Fruit fly (Drosophila melanogaster) whole organism, embryonic: ENCODE results near the gene Ccp84Aa.

ENCODE experiments used
- Blimp-1 ChIP-seq: fragments of 200-800 bp; sonication (Bioruptor generic); optimal IDR thresholded peaks from 3 replicates; lab custom pipeline; 2018; ENCODE audit warnings: missing biosample characterization, missing genetic modification characterization, mild to moderate bottlenecking, moderate library complexity, missing genetic modification reagents
- CG1024 ChIP-seq: fragments of 200-800 bp; sonication (Bioruptor generic); IDR thresholded peaks from 2 replicates; pipeline ENCODE4 v1.3.6; 2022; ENCODE audit warnings: missing biosample characterization, missing genetic modification characterization
- CG10431 ChIP-seq: fragments of 200-800 bp; sonication (Bioruptor generic); optimal IDR thresholded peaks from 3 replicates; lab custom pipeline; 2018; ENCODE audit warnings: missing biosample characterization, mild to moderate bottlenecking, missing genetic modification characterization
- CG10959 ChIP-seq: fragments of 200-800 bp; sonication (Bioruptor generic); IDR thresholded peaks from 2 replicates; pipeline ENCODE4 v1.3.6; 2022; ENCODE audit warnings: missing biosample characterization, missing genetic modification characterization
- CG11456 ChIP-seq: fragments of 200-800 bp; sonication (Bioruptor generic); IDR thresholded peaks from 3 replicates; pipeline ENCODE4 v1.3.6; 2022; ENCODE audit warnings: missing biosample characterization, missing genetic modification characterization
- CG11560 ChIP-seq: fragments of 200-800 bp; sonication (Bioruptor generic); IDR thresholded peaks from 3 replicates; pipeline ENCODE4 v1.3.6; 2022; ENCODE audit warnings: missing biosample characterization, missing genetic modification characterization
- CG14667 ChIP-seq: fragments of 200-800 bp; sonication (Bioruptor generic); IDR thresholded peaks from 2 replicates; pipeline ENCODE4 v1.3.6; 2022; ENCODE audit warnings: missing biosample characterization, missing genetic modification characterization
- CG14710 ChIP-seq: fragments of 200-800 bp; sonication (Bioruptor generic); optimal IDR thresholded peaks from 3 replicates; lab custom pipeline; 2019; ENCODE audit warnings: missing biosample characterization, mild to moderate bottlenecking, missing genetic modification characterization, moderate library complexity
- CG17829 ChIP-seq: fragments of 200-800 bp; optimal IDR thresholded peaks from 2 replicates; lab custom pipeline; 2019; ENCODE audit warnings: missing biosample characterization, mild to moderate bottlenecking, missing genetic modification characterization, moderate library complexity
- CG2875 ChIP-seq: fragments of 200-800 bp; sonication (Bioruptor generic); optimal IDR thresholded peaks from 2 replicates; lab custom pipeline; 2017; ENCODE audit warnings: missing biosample characterization, mild to moderate bottlenecking, missing genetic modification characterization, missing genetic modification reagents
- CG2889 ChIP-seq: fragments of 200-800 bp; sonication (Bioruptor generic); IDR thresholded peaks from 3 replicates; pipeline ENCODE4 v1.3.6; 2022; ENCODE audit warnings: missing biosample characterization, missing genetic modification characterization
- CG31441 ChIP-seq: fragments of 200-800 bp; sonication (Bioruptor generic); IDR thresholded peaks from 2 replicates; pipeline ENCODE4 v1.3.6; 2022; ENCODE audit warnings: missing biosample characterization, missing genetic modification characterization
- CG32772 ChIP-seq: fragments of 200-800 bp; sonication (Bioruptor generic); IDR thresholded peaks from 2 replicates; pipeline ENCODE4 v1.3.6; 2022; ENCODE audit warnings: missing biosample characterization, missing genetic modification characterization
- CG42726 ChIP-seq: fragments of 200-800 bp; sonication (Bioruptor generic); IDR thresholded peaks from 2 replicates; pipeline ENCODE4 v1.3.6; 2022; ENCODE audit warnings: missing biosample characterization, missing genetic modification characterization; ENCODE audit not compliant: partially characterized antibody
- CG4282 ChIP-seq: fragments of 200-800 bp; sonication (Bioruptor generic); optimal IDR thresholded peaks from 2 replicates; lab custom pipeline; 2016; ENCODE audit warnings: missing biosample characterization, missing genetic modification characterization
- CG4404 ChIP-seq: fragments of 200-800 bp; sonication (Bioruptor generic); IDR thresholded peaks from 2 replicates; pipeline ENCODE4 v1.3.6; 2022; ENCODE audit warnings: missing biosample characterization, missing genetic modification characterization
- CG4820 ChIP-seq: fragments of 200-800 bp; sonication (Bioruptor generic); optimal IDR thresholded peaks from 3 replicates; lab custom pipeline; 2016; ENCODE audit warnings: missing biosample characterization, missing genetic modification characterization
- CG5180 ChIP-seq: fragments of 200-800 bp; sonication (Bioruptor generic); optimal IDR thresholded peaks from 3 replicates; lab custom pipeline; 2017; ENCODE audit warnings: missing biosample characterization, missing genetic modification characterization, mild to moderate bottlenecking, moderate library complexity, missing genetic modification reagents
- CG6689 ChIP-seq: fragments of 200-800 bp; sonication (Bioruptor generic); IDR thresholded peaks from 2 replicates; pipeline ENCODE4 v1.3.6; 2022; ENCODE audit warnings: missing biosample characterization, missing genetic modification characterization
- CG8388 ChIP-seq: fragments of 200-800 bp; sonication (Bioruptor generic); optimal IDR thresholded peaks from 2 replicates; lab custom pipeline; 2019; ENCODE audit warnings: missing biosample characterization, mild to moderate bottlenecking, missing genetic modification characterization, moderate library complexity
- CG8765 ChIP-seq: fragments of 200-800 bp; sonication (Bioruptor generic); IDR thresholded peaks from 2 replicates; pipeline ENCODE4 v1.3.6; 2022; ENCODE audit warnings: missing biosample characterization, missing genetic modification characterization
- MTF-1 ChIP-seq: fragments of 200-800 bp; sonication (Bioruptor generic); optimal IDR thresholded peaks from 2 replicates; lab custom pipeline; 2018; ENCODE audit warnings: missing biosample characterization, mild to moderate bottlenecking, missing genetic modification characterization, borderline replicate concordance
- Med ChIP-seq: fragments of 200-800 bp; sonication (Bioruptor generic); peaks from one replicate; lab custom pipeline; 2016; ENCODE audit warnings: missing biosample characterization, missing genetic modification characterization, mild to moderate bottlenecking, inconsistent platforms, moderate library complexity
- Spps ChIP-seq: fragments of 200-800 bp; sonication (Bioruptor generic); optimal IDR thresholded peaks from 2 replicates; lab custom pipeline; 2018; ENCODE audit warnings: missing biosample characterization, mild to moderate bottlenecking, missing genetic modification characterization
- Vsx1 ChIP-seq: fragments of 200-800 bp; sonication (Bioruptor generic); optimal IDR thresholded peaks from 2 replicates; lab custom pipeline; 2017; ENCODE audit warnings: missing biosample characterization, mild to moderate bottlenecking, missing genetic modification characterization, missing genetic modification reagents
- Xrp1 ChIP-seq: fragments of 200-800 bp; sonication (Bioruptor generic); IDR thresholded peaks from 2 replicates; pipeline ENCODE4 v1.3.6; 2022; ENCODE audit warnings: missing biosample characterization, missing genetic modification characterization
- amos ChIP-seq: fragments of 200-800 bp; sonication (Bioruptor generic); IDR thresholded peaks from 2 replicates; pipeline ENCODE4 v1.3.6; 2022; ENCODE audit warnings: missing biosample characterization, missing genetic modification characterization; ENCODE audit not compliant: partially characterized antibody
- ara ChIP-seq: fragments of 200-800 bp; sonication (Bioruptor generic); IDR thresholded peaks from 2 replicates; pipeline ENCODE4 v1.3.6; 2022; ENCODE audit warnings: missing biosample characterization, missing genetic modification characterization
- bab2 ChIP-seq: fragments of 200-800 bp; sonication (Bioruptor generic); optimal IDR thresholded peaks from 2 replicates; lab custom pipeline; 2016; ENCODE audit warnings: missing biosample characterization, missing genetic modification characterization
- crol ChIP-seq: fragments of 200-800 bp; sonication (Bioruptor generic); IDR thresholded peaks from 2 replicates; pipeline ENCODE4 v1.3.6; 2022; ENCODE audit warnings: missing biosample characterization, missing genetic modification characterization
- dmrt11E ChIP-seq: fragments of 200-800 bp; sonication (Bioruptor generic); optimal IDR thresholded peaks from 3 replicates; lab custom pipeline; 2018; ENCODE audit warnings: missing biosample characterization, mild to moderate bottlenecking, missing genetic modification characterization, moderate library complexity
- esg ChIP-seq: fragments of 200-800 bp; sonication (Bioruptor generic); conservative IDR thresholded peaks from 2 replicates; pipeline ENCODE4 v1.3.6; 2022; ENCODE audit warnings: missing biosample characterization, missing genetic modification characterization
- eve ChIP-seq, 2 experiments: fragments of >200 bp; optimal IDR thresholded peaks; 2 replicates each; lab custom pipeline; 2017; ENCODE audit warnings: missing biosample characterization in 2 of 2, missing genetic modification characterization in 2 of 2
- fd96Cb ChIP-seq: fragments of 200-800 bp; sonication (Bioruptor generic); optimal IDR thresholded peaks from 2 replicates; lab custom pipeline; 2018; ENCODE audit warnings: missing biosample characterization, mild to moderate bottlenecking, missing genetic modification characterization, moderate library complexity
- gce ChIP-seq: fragments of 200-800 bp; sonication (Bioruptor generic); IDR thresholded peaks from 3 replicates; pipeline ENCODE4 v1.3.6; 2022; ENCODE audit warnings: missing biosample characterization, missing genetic modification characterization
- gcm ChIP-seq: fragments of 200-800 bp; sonication (Bioruptor generic); optimal IDR thresholded peaks from 2 replicates; lab custom pipeline; 2019; ENCODE audit warnings: missing biosample characterization, mild to moderate bottlenecking, missing genetic modification characterization, moderate library complexity
- kah ChIP-seq: fragments of 200-800 bp; sonication (Bioruptor generic); optimal IDR thresholded peaks from 2 replicates; lab custom pipeline; 2018; ENCODE audit warnings: missing biosample characterization, mild to moderate bottlenecking, missing genetic modification characterization
- klu ChIP-seq: fragments of 200-800 bp; sonication (Bioruptor generic); IDR thresholded peaks from 2 replicates; pipeline ENCODE4 v1.3.6; 2022; ENCODE audit warnings: missing biosample characterization, missing genetic modification characterization
- lbe ChIP-seq: fragments of 200-800 bp; sonication (Bioruptor generic); optimal IDR thresholded peaks from 2 replicates; lab custom pipeline; 2016; ENCODE audit warnings: missing biosample characterization, mild to moderate bottlenecking, missing genetic modification characterization
- mirr ChIP-seq: fragments of 200-800 bp; sonication (Bioruptor generic); optimal IDR thresholded peaks from 3 replicates; lab custom pipeline; 2018; ENCODE audit warnings: missing biosample characterization, mild to moderate bottlenecking, missing genetic modification characterization
- pho ChIP-seq: fragments of 200-800 bp; sonication (Bioruptor generic); optimal IDR thresholded peaks from 2 replicates; lab custom pipeline; 2016; ENCODE audit warnings: missing biosample characterization, missing genetic modification characterization
- pros ChIP-seq: fragments of 200-800 bp; sonication (Bioruptor generic); optimal IDR thresholded peaks from 3 replicates; lab custom pipeline; 2019; ENCODE audit warnings: missing biosample characterization, mild to moderate bottlenecking, missing genetic modification characterization, moderate library complexity
- rib ChIP-seq: fragments of 200-800 bp; sonication (Bioruptor generic); IDR thresholded peaks from 2 replicates; pipeline ENCODE4 v1.3.6; 2022; ENCODE audit warnings: missing biosample characterization, missing genetic modification characterization
- sd ChIP-seq: fragments of 200-800 bp; sonication (Bioruptor generic); optimal IDR thresholded peaks from 3 replicates; lab custom pipeline; 2018; ENCODE audit warnings: missing biosample characterization, mild to moderate bottlenecking, missing genetic modification characterization, moderate library complexity
- tin ChIP-seq: fragments of 200-800 bp; sonication (Bioruptor generic); optimal IDR thresholded peaks from 3 replicates; lab custom pipeline; 2016; ENCODE audit warnings: missing biosample characterization, missing genetic modification characterization
- toy ChIP-seq: fragments of 200-800 bp; sonication (Bioruptor generic); IDR thresholded peaks from 2 replicates; pipeline ENCODE4 v1.3.6; 2022; ENCODE audit warnings: missing biosample characterization, missing genetic modification characterization
- trh ChIP-seq: fragments of 200-800 bp; sonication (Bioruptor generic); optimal IDR thresholded peaks from 2 replicates; lab custom pipeline; 2016; ENCODE audit warnings: missing biosample characterization, missing genetic modification characterization
- unc-4 ChIP-seq: fragments of 200-800 bp; sonication (Bioruptor generic); IDR thresholded peaks from 2 replicates; pipeline ENCODE4 v1.3.6; 2022; ENCODE audit warnings: missing biosample characterization, missing genetic modification characterization; ENCODE audit not compliant: partially characterized antibody
- zen ChIP-seq: fragments of 200-800 bp; sonication (Bioruptor generic); optimal IDR thresholded peaks from 3 replicates; lab custom pipeline; 2018; ENCODE audit warnings: missing biosample characterization, mild to moderate bottlenecking, missing genetic modification characterization, moderate library complexity
- zf30C ChIP-seq: fragments of 200-800 bp; sonication (Bioruptor generic); optimal IDR thresholded peaks from 3 replicates; lab custom pipeline; 2018; ENCODE audit warnings: missing biosample characterization, mild to moderate bottlenecking, missing genetic modification characterization
- zfh1 ChIP-seq: fragments of 200-800 bp; sonication (Bioruptor generic); IDR thresholded peaks from 3 replicates; pipeline ENCODE4 v1.3.6; 2022; ENCODE audit warnings: missing biosample characterization, missing genetic modification characterization

The Ccp84Aa gene

DNA sequence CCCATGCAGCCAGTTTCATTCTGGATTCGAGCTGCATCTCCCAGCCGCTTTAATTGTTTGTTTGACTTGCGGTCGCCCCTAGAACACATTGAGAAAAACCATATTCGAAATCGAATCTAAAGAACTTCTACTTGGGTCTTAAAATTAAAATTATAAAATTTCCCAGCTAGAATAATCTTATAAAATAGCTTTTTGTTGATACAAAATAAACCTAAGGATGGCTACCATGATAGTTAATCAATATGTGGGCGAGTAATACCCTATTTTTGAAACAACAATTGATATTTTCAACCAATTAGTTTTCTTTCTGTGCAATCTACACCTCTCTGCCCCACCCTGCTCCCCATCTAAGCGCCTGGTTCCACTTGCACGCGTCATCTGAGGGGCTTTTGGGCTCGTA lies 29.3 kb upstream of the Ccp84Aa start (continued):
- TF ChIP-seq CG31441 (GFP tag; lab: Robert Waterston, UW), result peak; percentile 31; the same call in 1 of the 2 replicates
- TF ChIP-seq CG2889 (GFP tag; lab: Robert Waterston, UW), result no peak
- no peak for TF ChIP-seq gce
- no peak for TF ChIP-seq CG14667 (GFP tag; lab: Robert Waterston, UW)
- no peak for TF ChIP-seq CG11456 (GFP tag; lab: Robert Waterston, UW)
- peak; percentile 51 for TF ChIP-seq Med (GFP tag; lab: Kevin White, UChicago)
- TF ChIP-seq lbe, result no peak
- no peak for TF ChIP-seq CG32772 (GFP tag; lab: Robert Waterston, UW)
- TF ChIP-seq CG5180, result peak; percentile 14
- no peak for TF ChIP-seq CG4282 (GFP tag; lab: Kevin White, UChicago)
- no peak for TF ChIP-seq eve (GFP tag; optimal IDR thresholded peaks at IDR 0.05; lab: Kevin White, UChicago)
- no peak for TF ChIP-seq unc-4 (GFP tag; lab: Robert Waterston, UW)
- TF ChIP-seq fd96Cb (tag; lab: Kevin White, UChicago), result peak; percentile 34
- TF ChIP-seq CG42726 (GFP tag; lab: Robert Waterston, UW), result no peak
- TF ChIP-seq MTF-1 (GFP tag; lab: Kevin White, UChicago), result no peak
- TF ChIP-seq trh (GFP tag; lab: Kevin White, UChicago), result no peak
- TF ChIP-seq klu (GFP tag; lab: Robert Waterston, UW), result no peak
- TF ChIP-seq CG10959 (GFP tag; lab: Robert Waterston, UW), result no peak
- peak; percentile 0 for TF ChIP-seq gcm (GFP tag; lab: Kevin White, UChicago)
- TF ChIP-seq Vsx1, result no peak
- TF ChIP-seq CG14710, result peak; percentile 52
- peak; percentile 22 for TF ChIP-seq zf30C (GFP tag; lab: Kevin White, UChicago)
- TF ChIP-seq zfh1 (GFP tag; lab: Robert Waterston, UW), result 0 out of 3 replicates have a peak, but pooled peaks have one; percentile 12
- TF ChIP-seq zen (tag; lab: Kevin White, UChicago), result no peak
- no peak for TF ChIP-seq mirr (GFP tag; lab: Kevin White, UChicago)
- TF ChIP-seq Blimp-1, result peak; percentile 62
- TF ChIP-seq esg (GFP tag; lab: Robert Waterston, UW), result no peak
- TF ChIP-seq CG6689 (GFP tag; lab: Robert Waterston, UW), result peak; percentile 36; the same call in 1 of the 2 replicates
- TF ChIP-seq CG4404 (GFP tag; lab: Robert Waterston, UW), result no peak
- no peak for TF ChIP-seq CG1024
- no peak for TF ChIP-seq CG11560 (tag; lab: Robert Waterston, UW)
- peak; percentile 51 for TF ChIP-seq CG17829
- TF ChIP-seq Spps (tag; lab: Kevin White, UChicago), result peak; percentile 54
- peak; percentile 41 for TF ChIP-seq CG2875 (GFP tag; lab: Kevin White, UChicago)
- no peak for TF ChIP-seq amos (GFP tag; lab: Robert Waterston, UW)
- TF ChIP-seq pros, result no peak
- TF ChIP-seq dmrt11E, result peak; percentile 71
- TF ChIP-seq CG8388 (GFP tag; lab: Kevin White, UChicago), result no peak
- no peak for TF ChIP-seq kah (GFP tag; lab: Kevin White, UChicago)
- TF ChIP-seq bab2, result no peak
- TF ChIP-seq ara (GFP tag; lab: Robert Waterston, UW), result peak; percentile 41; the same call in 1 of the 2 replicates
- no peak for TF ChIP-seq CG10431 (GFP tag; lab: Kevin White, UChicago)
- peak; percentile 4 for TF ChIP-seq tin (GFP tag; lab: Kevin White, UChicago)
- no peak for TF ChIP-seq rib (GFP tag; lab: Robert Waterston, UW)
- 0 out of 2 replicates have a peak, but pooled peaks have one; percentile 31 for TF ChIP-seq crol (GFP tag; lab: Robert Waterston, UW)
- TF ChIP-seq pho (GFP tag; lab: Kevin White, UChicago), result no peak
- TF ChIP-seq Xrp1 (GFP tag; lab: Robert Waterston, UW), result peak; percentile 65
- peak; percentile 31 for TF ChIP-seq CG4820 (GFP tag; lab: Kevin White, UChicago)
- TF ChIP-seq sd (tag; lab: Kevin White, UChicago), result no peak
- TF ChIP-seq CG8765 (GFP tag; lab: Robert Waterston, UW), result no peak
- no peak for TF ChIP-seq toy
